Fruit fly (Drosophila melanogaster) whole organism, embryonic: Measurements from ENCODE around the gene CkIIalpha-i3.
A peak's percentile ranks its signal among the peaks of the same experiment; 100 is the strongest.

Experiments
- ATbp ChIP-seq: fragments of 200-800 bp; sonication (Bioruptor generic); optimal IDR thresholded peaks from 2 replicates; lab custom pipeline; 2017; ENCODE audit warnings: missing biosample characterization, mild to moderate bottlenecking, missing genetic modification characterization, missing genetic modification reagents
- Asciz ChIP-seq: fragments of 200-800 bp; sonication (Bioruptor generic); optimal IDR thresholded peaks from 2 replicates; lab custom pipeline; 2017; ENCODE audit warnings: missing biosample characterization, mild to moderate bottlenecking, missing genetic modification characterization, missing genetic modification reagents
- Bteb2 ChIP-seq: fragments of 200-800 bp; sonication (Bioruptor generic); optimal IDR thresholded peaks from 2 replicates; lab custom pipeline; 2016; ENCODE audit warnings: missing biosample characterization, missing genetic modification characterization
- CG10565 ChIP-seq: fragments of 200-800 bp; sonication (Bioruptor generic); optimal IDR thresholded peaks from 3 replicates; lab custom pipeline; 2016; ENCODE audit warnings: missing biosample characterization, mild to moderate bottlenecking, missing genetic modification characterization
- CG11695 ChIP-seq: fragments of 200-800 bp; sonication (Bioruptor generic); IDR thresholded peaks from 3 replicates; pipeline ENCODE4 v1.3.6; 2022; ENCODE audit warnings: missing biosample characterization, missing genetic modification characterization
- CG13894 ChIP-seq: fragments of 200-800 bp; sonication (Bioruptor generic); optimal IDR thresholded peaks from 3 replicates; lab custom pipeline; 2018; ENCODE audit warnings: missing biosample characterization, mild to moderate bottlenecking, missing genetic modification characterization, moderate library complexity
- CG14667 ChIP-seq: fragments of 200-800 bp; sonication (Bioruptor generic); IDR thresholded peaks from 2 replicates; pipeline ENCODE4 v1.3.6; 2022; ENCODE audit warnings: missing biosample characterization, missing genetic modification characterization
- CG14710 ChIP-seq: fragments of 200-800 bp; sonication (Bioruptor generic); optimal IDR thresholded peaks from 3 replicates; lab custom pipeline; 2019; ENCODE audit warnings: missing biosample characterization, mild to moderate bottlenecking, missing genetic modification characterization, moderate library complexity
- CG1529 ChIP-seq: fragments of 200-800 bp; sonication (Bioruptor generic); optimal IDR thresholded peaks from 3 replicates; lab custom pipeline; 2018; ENCODE audit warnings: missing biosample characterization, missing genetic modification characterization
- CG16815 ChIP-seq: fragments of 200-800 bp; sonication (Bioruptor generic); optimal IDR thresholded peaks from 3 replicates; lab custom pipeline; 2017; ENCODE audit warnings: missing biosample characterization, mild to moderate bottlenecking, missing genetic modification characterization
- CG16863 ChIP-seq: fragments of 200-800 bp; sonication (Bioruptor generic); optimal IDR thresholded peaks from 3 replicates; lab custom pipeline; 2016; ENCODE audit warnings: missing biosample characterization, missing genetic modification characterization
- CG17328 ChIP-seq: fragments of 200-800 bp; sonication (Bioruptor generic); IDR thresholded peaks from 2 replicates; pipeline ENCODE4 v1.3.6; 2022; ENCODE audit warnings: missing biosample characterization, missing genetic modification characterization
- CG18599 ChIP-seq: fragments of 200-800 bp; sonication (Bioruptor generic); optimal IDR thresholded peaks from 3 replicates; lab custom pipeline; 2017; ENCODE audit warnings: missing biosample characterization, missing genetic modification characterization, mild to moderate bottlenecking, moderate library complexity, missing genetic modification reagents
- CG2199 ChIP-seq: fragments of 200-800 bp; sonication (Bioruptor generic); IDR thresholded peaks from 3 replicates; pipeline ENCODE4 v1.3.6; 2022; ENCODE audit warnings: missing biosample characterization, missing genetic modification characterization
- CG31441 ChIP-seq: fragments of 200-800 bp; sonication (Bioruptor generic); IDR thresholded peaks from 2 replicates; pipeline ENCODE4 v1.3.6; 2022; ENCODE audit warnings: missing biosample characterization, missing genetic modification characterization
- CG3995 ChIP-seq: fragments of 200-800 bp; sonication (Bioruptor generic); optimal IDR thresholded peaks from 3 replicates; lab custom pipeline; 2016; ENCODE audit warnings: missing biosample characterization, missing genetic modification characterization
- CG4854 ChIP-seq: fragments of 200-800 bp; sonication (Bioruptor generic); optimal IDR thresholded peaks from 2 replicates; lab custom pipeline; 2016; ENCODE audit warnings: missing biosample characterization, missing genetic modification characterization, inconsistent platforms
- CG5245 ChIP-seq: fragments of 200-800 bp; sonication (Bioruptor generic); optimal IDR thresholded peaks from 3 replicates; lab custom pipeline; 2016; ENCODE audit warnings: missing biosample characterization, missing genetic modification characterization
- CG6791 ChIP-seq: fragments of 200-800 bp; sonication (Bioruptor generic); IDR thresholded peaks from 3 replicates; pipeline ENCODE4 v1.3.6; 2022; ENCODE audit warnings: missing biosample characterization, missing genetic modification characterization; ENCODE audit not compliant: partially characterized antibody
- CG7928 ChIP-seq: fragments of 200-800 bp; sonication (Bioruptor generic); optimal IDR thresholded peaks from 2 replicates; lab custom pipeline; 2017; ENCODE audit warnings: missing biosample characterization, mild to moderate bottlenecking, missing genetic modification characterization
- CG8089 ChIP-seq: fragments of 200-800 bp; sonication (Bioruptor generic); optimal IDR thresholded peaks from 3 replicates; lab custom pipeline; 2016; ENCODE audit warnings: missing biosample characterization, missing genetic modification characterization
- CG8290 ChIP-seq, 3 experiments: fragments of 200-800 bp; sonication (Bioruptor generic); optimal IDR thresholded peaks; 2 replicates each; lab custom pipeline; 2016 to 2019; ENCODE audit warnings: missing biosample characterization in 3 of 3, missing genetic modification characterization in 3 of 3, mild to moderate bottlenecking in 2 of 3, moderate library complexity in 1 of 3
- CG8478 ChIP-seq: fragments of >200 bp; optimal IDR thresholded peaks from 2 replicates; lab custom pipeline; 2018
- CG9215 ChIP-seq: fragments of 200-800 bp; sonication (Bioruptor generic); IDR thresholded peaks from 2 replicates; pipeline ENCODE4 v1.3.6; 2022; ENCODE audit warnings: missing biosample characterization, missing genetic modification characterization
- CG9932 ChIP-seq: fragments of 200-800 bp; sonication (Bioruptor generic); IDR thresholded peaks from 2 replicates; pipeline ENCODE4 v1.3.6; 2022; ENCODE audit warnings: missing biosample characterization, missing genetic modification characterization
- Dref ChIP-seq: fragments of 200-800 bp; sonication (Bioruptor generic); IDR thresholded peaks from 2 replicates; pipeline ENCODE4 v1.3.6; 2022; ENCODE audit warnings: missing biosample characterization, missing genetic modification characterization
- Fer3 ChIP-seq: fragments of 200-800 bp; sonication (Bioruptor generic); optimal IDR thresholded peaks from 2 replicates; lab custom pipeline; 2018; ENCODE audit warnings: missing biosample characterization, mild to moderate bottlenecking, missing genetic modification characterization, moderate library complexity
- Hr3 ChIP-seq: fragments of 200-800 bp; sonication (Bioruptor generic); optimal IDR thresholded peaks from 3 replicates; lab custom pipeline; 2016; ENCODE audit warnings: missing biosample characterization, missing genetic modification characterization
- MBD-R2 ChIP-seq: fragments of 200-800 bp; sonication (Bioruptor generic); IDR thresholded peaks from 2 replicates; pipeline ENCODE4 v1.3.6; 2022; ENCODE audit warnings: missing biosample characterization, missing genetic modification characterization
- Myb ChIP-seq: fragments of 200-800 bp; sonication (Bioruptor generic); optimal IDR thresholded peaks from 2 replicates; lab custom pipeline; 2016; ENCODE audit warnings: missing biosample characterization, missing genetic modification characterization
- Tbp ChIP-seq: fragments of >200 bp; optimal IDR thresholded peaks from 2 replicates; lab custom pipeline; 2018; ENCODE audit warnings: missing biosample characterization, missing genetic modification characterization
- Usf ChIP-seq: fragments of 200-800 bp; sonication (Bioruptor generic); optimal IDR thresholded peaks from 2 replicates; lab custom pipeline; 2017; ENCODE audit warnings: missing genotype, missing biosample characterization, missing genetic modification characterization
- Vsx1 ChIP-seq: fragments of 200-800 bp; sonication (Bioruptor generic); optimal IDR thresholded peaks from 2 replicates; lab custom pipeline; 2017; ENCODE audit warnings: missing biosample characterization, mild to moderate bottlenecking, missing genetic modification characterization, missing genetic modification reagents
- Xrp1 ChIP-seq: fragments of 200-800 bp; sonication (Bioruptor generic); IDR thresholded peaks from 2 replicates; pipeline ENCODE4 v1.3.6; 2022; ENCODE audit warnings: missing biosample characterization, missing genetic modification characterization
- corto ChIP-seq: fragments of 200-800 bp; sonication (Bioruptor generic); optimal IDR thresholded peaks from 2 replicates; lab custom pipeline; 2016; ENCODE audit warnings: missing biosample characterization, mild to moderate bottlenecking, missing genetic modification characterization, moderate library complexity
- croc ChIP-seq: fragments of 200-800 bp; sonication (Bioruptor generic); conservative IDR thresholded peaks from 3 replicates; pipeline ENCODE4 v1.3.6; 2022; ENCODE audit warnings: missing biosample characterization, missing genetic modification characterization
- crp ChIP-seq, 2 experiments: fragments of 200-800 bp; sonication (Bioruptor generic); optimal IDR thresholded peaks; 2 replicates in 1 of 2; 3 replicates in 1 of 2; lab custom pipeline; 2017; ENCODE audit warnings: missing biosample characterization in 2 of 2, missing genetic modification characterization in 2 of 2, mild to moderate bottlenecking in 1 of 2, moderate library complexity in 1 of 2
- da ChIP-seq: fragments of 200-800 bp; sonication (Bioruptor generic); optimal IDR thresholded peaks from 2 replicates; lab custom pipeline; 2016; ENCODE audit warnings: missing biosample characterization, missing genetic modification characterization
- gcm2 ChIP-seq: fragments of 200-800 bp; sonication (Bioruptor generic); optimal IDR thresholded peaks from 2 replicates; lab custom pipeline; 2016; ENCODE audit warnings: missing biosample characterization, missing genetic modification characterization
- jing ChIP-seq: fragments of 200-800 bp; sonication (Bioruptor generic); optimal IDR thresholded peaks from 2 replicates; lab custom pipeline; 2018; ENCODE audit warnings: missing biosample characterization, mild to moderate bottlenecking, missing genetic modification characterization
- lilli ChIP-seq: fragments of 200-800 bp; sonication (Bioruptor generic); optimal IDR thresholded peaks from 3 replicates; lab custom pipeline; 2016; ENCODE audit warnings: missing biosample characterization, missing genetic modification characterization
- luna ChIP-seq: fragments of 200-800 bp; sonication (Bioruptor generic); optimal IDR thresholded peaks from 2 replicates; lab custom pipeline; 2016; ENCODE audit warnings: missing biosample characterization, missing genetic modification characterization
- nerfin-2 ChIP-seq: fragments of 200-800 bp; sonication (Bioruptor generic); IDR thresholded peaks from 2 replicates; pipeline ENCODE4 v1.3.6; 2022; ENCODE audit warnings: missing biosample characterization, missing genetic modification characterization; ENCODE audit not compliant: partially characterized antibody
- p53 ChIP-seq: fragments of 200-800 bp; sonication (Bioruptor generic); optimal IDR thresholded peaks from 2 replicates; lab custom pipeline; 2016; ENCODE audit warnings: missing biosample characterization, missing genetic modification characterization
- pho ChIP-seq: fragments of 200-800 bp; sonication (Bioruptor generic); optimal IDR thresholded peaks from 2 replicates; lab custom pipeline; 2016; ENCODE audit warnings: missing biosample characterization, missing genetic modification characterization
- repo ChIP-seq: fragments of 200-800 bp; sonication (Bioruptor generic); optimal IDR thresholded peaks from 2 replicates; lab custom pipeline; 2016; ENCODE audit warnings: missing biosample characterization, missing genetic modification characterization
- sens ChIP-seq: fragments of 200-800 bp; sonication (Bioruptor generic); peaks from one replicate; lab custom pipeline; 2016; ENCODE audit warnings: missing biosample characterization, missing genetic modification characterization
- sr ChIP-seq: fragments of 200-800 bp; sonication (Bioruptor generic); IDR thresholded peaks from 3 replicates; pipeline ENCODE4 v1.3.6; 2022; ENCODE audit warnings: missing biosample characterization, missing genetic modification characterization
- trh ChIP-seq: fragments of 200-800 bp; sonication (Bioruptor generic); optimal IDR thresholded peaks from 2 replicates; lab custom pipeline; 2016; ENCODE audit warnings: missing biosample characterization, missing genetic modification characterization
- vvl ChIP-seq: fragments of 200-800 bp; sonication (Bioruptor generic); IDR thresholded peaks from 2 replicates; pipeline ENCODE4 v1.3.6; 2022; ENCODE audit warnings: missing biosample characterization, missing genetic modification characterization
- wdn ChIP-seq: fragments of 200-800 bp; sonication (Bioruptor generic); IDR thresholded peaks from 2 replicates; pipeline ENCODE4 v1.3.6; 2022; ENCODE audit warnings: missing biosample characterization, missing genetic modification characterization
- yki ChIP-seq: fragments of >200 bp; optimal IDR thresholded peaks from 3 replicates; lab custom pipeline; 2018

CkIIalpha-i3 gene

DNA sequence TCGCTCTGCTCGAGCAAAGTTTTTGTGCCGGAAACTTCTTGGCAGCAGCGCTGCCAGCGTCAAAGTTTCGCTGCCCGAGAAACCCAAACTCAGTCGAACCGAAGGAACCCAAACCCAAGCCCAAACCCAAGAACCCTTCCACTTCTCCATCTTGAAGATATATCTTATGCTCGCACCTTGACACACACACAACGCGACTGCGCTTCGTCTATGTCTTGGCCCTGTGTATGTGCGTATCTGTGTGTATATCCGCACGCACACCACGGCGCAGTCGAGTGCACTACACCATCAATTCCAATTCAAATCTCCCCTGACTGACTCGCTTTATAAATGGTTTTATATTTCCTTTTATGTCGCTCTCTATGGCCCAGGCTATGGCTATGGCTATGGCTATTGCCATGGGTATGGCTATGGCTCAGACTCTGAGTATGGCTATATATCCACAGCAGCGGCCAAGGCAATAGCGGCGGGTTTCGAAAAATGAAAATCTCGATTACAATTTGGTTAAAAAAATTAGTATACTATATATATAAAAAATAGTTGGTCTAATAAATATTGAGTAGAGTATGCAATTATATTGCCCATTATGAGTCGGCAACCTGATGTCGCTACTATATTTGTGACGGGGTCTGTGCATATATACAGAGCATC, 13.9 kb downstream of the CkIIalpha-i3 start (continued):
- peak; percentile 50 for TF ChIP-seq gcm2 (GFP tag; lab: Kevin White, UChicago)
- TF ChIP-seq pho = peak; percentile 15
- peak; percentile 98 for TF ChIP-seq CG18599 (GFP tag; lab: Kevin White, UChicago)
- peak; percentile 96 for TF ChIP-seq CG14710 (tag; lab: Kevin White, UChicago)
- TF ChIP-seq CG6791 (GFP tag; lab: Robert Waterston, UW) = peak; percentile 67
- peak; percentile 91 for TF ChIP-seq CG9932 (GFP tag; lab: Robert Waterston, UW)
- TF ChIP-seq CG31441 = peak; percentile 99
- no peak for TF ChIP-seq Dref (GFP tag; lab: Robert Waterston, UW)
- TF ChIP-seq CG3995 (GFP tag; lab: Kevin White, UChicago) = peak; percentile 45
- TF ChIP-seq trh = peak; percentile 90
- peak; percentile 90 for TF ChIP-seq CG2199 (GFP tag; lab: Robert Waterston, UW)
- no peak for TF ChIP-seq yki
- peak; percentile 96 for TF ChIP-seq Fer3 (tag; lab: Kevin White, UChicago)
- TF ChIP-seq Usf (GFP tag; lab: Kevin White, UChicago) = peak; percentile 89
- TF ChIP-seq jing (GFP tag; lab: Kevin White, UChicago) = peak; percentile 90
- peak; percentile 93 for TF ChIP-seq CG14667 (GFP tag; lab: Robert Waterston, UW)
- peak; percentile 95 for TF ChIP-seq CG16815 (GFP tag; lab: Kevin White, UChicago)
- TF ChIP-seq lilli = peak; percentile 84
- peak; percentile 11 for TF ChIP-seq Myb (GFP tag; lab: Kevin White, UChicago)
- no peak for TF ChIP-seq nerfin-2 (GFP tag; lab: Robert Waterston, UW)
- TF ChIP-seq luna = no peak
- TF ChIP-seq CG9215 = peak; percentile 88
- peak; percentile 83 for TF ChIP-seq MBD-R2 (GFP tag; lab: Robert Waterston, UW)
- TF ChIP-seq CG8478 (lab: Kevin White, UChicago) = no peak
- peak; percentile 93 for TF ChIP-seq Hr3
- TF ChIP-seq croc (GFP tag; lab: Robert Waterston, UW) = peak; percentile 95
- TF ChIP-seq CG8089 = peak; percentile 23
- peak; percentile 89 for TF ChIP-seq Vsx1 (GFP tag; lab: Kevin White, UChicago)
- TF ChIP-seq ATbp (GFP tag; lab: Kevin White, UChicago) = peak; percentile 94
- TF ChIP-seq p53 = no peak
- TF ChIP-seq da (GFP tag; lab: Kevin White, UChicago) = peak; percentile 23
- peak; percentile 95 for TF ChIP-seq Asciz (GFP tag; lab: Kevin White, UChicago)
- peak; percentile 57 for TF ChIP-seq CG10565 (GFP tag; lab: Kevin White, UChicago)
- TF ChIP-seq Tbp (GFP tag; lab: Kevin White, UChicago) = no peak
- TF ChIP-seq CG16863 (GFP tag; lab: Kevin White, UChicago) = peak; percentile 65
- peak; percentile 14 for TF ChIP-seq repo (GFP tag; lab: Kevin White, UChicago)
- TF ChIP-seq corto (GFP tag; lab: Kevin White, UChicago) = peak; percentile 88
- TF ChIP-seq sens (GFP tag; lab: Kevin White, UChicago) = peak; percentile 97
- TF ChIP-seq CG1529 (GFP tag; lab: Kevin White, UChicago) = peak; percentile 93

DNA sequence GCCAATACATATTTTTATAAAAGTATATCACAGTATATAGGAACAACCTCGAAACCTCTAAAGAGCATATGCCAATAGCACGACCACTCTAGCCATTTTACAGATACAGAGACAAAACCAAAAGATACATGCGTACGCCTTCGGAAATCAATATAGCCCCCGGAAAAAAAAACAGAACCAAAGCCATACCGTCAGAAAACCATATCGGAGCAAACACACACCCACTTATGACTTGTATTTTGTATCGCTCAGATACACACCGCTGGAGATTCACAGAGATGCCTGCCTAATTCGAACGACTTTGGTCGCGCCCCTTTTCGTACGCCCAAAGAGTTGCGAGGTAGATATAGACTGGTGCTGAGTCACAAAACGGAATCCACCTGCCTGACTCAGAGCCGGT, 14.9 kb downstream of the CkIIalpha-i3 start:
- TF ChIP-seq sr (peak; percentile 55; the same call in 2 of the 3 replicates), CG2199 (GFP tag; lab: Robert Waterston, UW) (peak; percentile 81; the same call in 2 of the 3 replicates), CG4854 (GFP tag; lab: Kevin White, UChicago) (no peak), CG6791 (GFP tag; lab: Robert Waterston, UW) (peak; percentile 54; the same call in 1 of the 3 replicates), CG17328 (GFP tag; lab: Robert Waterston, UW) (0 out of 2 replicates have a peak, but pooled peaks have one; percentile 16), Xrp1 (GFP tag; lab: Robert Waterston, UW) (no peak), CG7928 (GFP tag; lab: Kevin White, UChicago) (no peak), crp (GFP tag; optimal IDR thresholded peaks at IDR 0.05; lab: Kevin White, UChicago) (no peak), CG11695 (GFP tag; lab: Robert Waterston, UW) (no peak), Bteb2 (GFP tag; lab: Kevin White, UChicago) (no peak), wdn (no peak), CG8290 (GFP tag; optimal IDR thresholded peaks at IDR 0.05; lab: Kevin White, UChicago) (peak; percentile 80), CG8290 (tag; optimal IDR thresholded peaks at IDR 0.05; lab: Kevin White, UChicago) (no peak), vvl (GFP tag; lab: Robert Waterston, UW) (0 out of 2 replicates have a peak, but pooled peaks have one; percentile 11), CG13894 (tag; lab: Kevin White, UChicago) (peak; percentile 100), CG5245 (no peak)
- TF ChIP-seq, all 482 proteins: peak for 7
